Fruit fly (Drosophila melanogaster): ENCODE results near the gene CG16825.

- TF ChIP-seq ttk (optimal IDR thresholded peaks at IDR 0.05) (no peak), Sin3A (optimal IDR thresholded peaks at IDR 0.05) (no peak), h (optimal IDR thresholded peaks at IDR 0.05) (no peak), psq (optimal IDR thresholded peaks at IDR 0.05) (no peak), insv (optimal IDR thresholded peaks at IDR 0.05) (no peak), Myc (optimal IDR thresholded peaks at IDR 0.05) (no peak)
Observed at dm6 chr2L:13325823-13326222, 21.2 kb downstream of the CG16825 start.
